Worm (Caenorhabditis elegans) whole organism, early embryonic: ENCODE results near the gene B0554.1.

Experiments used
- B0310.2 ChIP-seq: sonication (generic microtip); optimal IDR thresholded peaks from 2 replicates; lab custom pipeline; 2016; ENCODE audit warnings: mild to moderate bottlenecking, missing genetic modification characterization, missing compliant biosample characterization
- F13C5.2 ChIP-seq: sonication (generic microtip); optimal IDR thresholded peaks from 2 replicates; lab custom pipeline; 2017; ENCODE audit warnings: mild to moderate bottlenecking, missing genetic modification characterization, inconsistent platforms, missing compliant biosample characterization
- aly-1 ChIP-seq: sonication (generic microtip); optimal IDR thresholded peaks from 2 replicates; lab custom pipeline; 2016; ENCODE audit warnings: missing genetic modification characterization, missing compliant biosample characterization
- ama-1 ChIP-seq: fragments of 150-350 bp; optimal IDR thresholded peaks from 2 replicates; lab custom pipeline; 2014
- ceh-13 ChIP-seq: fragments of 200-800 bp; sonication (Bioruptor generic); optimal IDR thresholded peaks from 2 replicates; lab custom pipeline; 2018; ENCODE audit warnings: mild to moderate bottlenecking, missing genetic modification characterization, missing compliant biosample characterization
- ceh-36 ChIP-seq: sonication (generic microtip); optimal IDR thresholded peaks from 2 replicates; lab custom pipeline; 2016; ENCODE audit warnings: missing genetic modification characterization, inconsistent platforms, missing compliant biosample characterization
- ets-7 ChIP-seq: sonication (generic microtip); optimal IDR thresholded peaks from 2 replicates; lab custom pipeline; 2016; ENCODE audit warnings: missing genotype, missing genetic modification characterization, missing compliant biosample characterization
- flt-1 ChIP-seq: fragments of 200-800 bp; sonication (Bioruptor generic); IDR thresholded peaks from 2 replicates; pipeline ENCODE4 v1.3.6; 2022; ENCODE audit warnings: missing genetic modification characterization, missing compliant biosample characterization
- hmbx-1 ChIP-seq: sonication (generic microtip); optimal IDR thresholded peaks from 2 replicates; lab custom pipeline; 2016; ENCODE audit warnings: mild to moderate bottlenecking, missing genetic modification characterization, missing compliant biosample characterization
- hmg-4 ChIP-seq: fragments of 200-800 bp; sonication (Bioruptor generic); optimal IDR thresholded peaks from 2 replicates; lab custom pipeline; 2018; ENCODE audit warnings: mild to moderate bottlenecking, missing genetic modification characterization, missing compliant biosample characterization
- hnd-1 ChIP-seq: sonication (generic microtip); optimal IDR thresholded peaks from 2 replicates; lab custom pipeline; 2016; ENCODE audit warnings: missing genetic modification characterization, missing compliant biosample characterization
- pes-1 ChIP-seq: fragments of 200-800 bp; sonication (Bioruptor generic); IDR thresholded peaks from 2 replicates; pipeline ENCODE4 v1.3.6; 2022; ENCODE audit warnings: missing genetic modification reagents, missing genetic modification characterization, missing compliant biosample characterization
- scrt-1 ChIP-seq: fragments of 200-800 bp; sonication (Bioruptor generic); IDR thresholded peaks from 2 replicates; pipeline ENCODE4 v1.3.6; 2022; ENCODE audit warnings: missing genetic modification characterization, missing compliant biosample characterization
- sea-1 ChIP-seq: fragments of 200-800 bp; sonication (Bioruptor generic); conservative IDR thresholded peaks from 2 replicates; pipeline ENCODE4 v1.3.6; 2022; ENCODE audit warnings: missing genetic modification characterization, missing compliant biosample characterization
- tbx-11 ChIP-seq: fragments of 200-800 bp; sonication (Bioruptor generic); IDR thresholded peaks from 2 replicates; pipeline ENCODE4 v1.3.6; 2022; ENCODE audit warnings: missing genetic modification characterization, missing compliant biosample characterization
- tbx-37 ChIP-seq: fragments of 200-800 bp; sonication (Bioruptor generic); conservative IDR thresholded peaks from 2 replicates; pipeline ENCODE4 v1.3.6; 2022; ENCODE audit warnings: missing genetic modification reagents, missing genetic modification characterization, missing compliant biosample characterization
- tra-4 ChIP-seq: sonication (generic microtip); optimal IDR thresholded peaks from 2 replicates; lab custom pipeline; 2017; ENCODE audit warnings: missing genetic modification characterization, missing compliant biosample characterization

Gene B0554.1

ce11 chrV:412820-413219 lies 25.4 kb upstream of the B0554.1 start:
- TF ChIP-seq aly-1 (tag; lab: Kevin White, UChicago) (no peak), tbx-37 (no peak), B0310.2 (tag; lab: Kevin White, UChicago) (no peak), ceh-36 (tag; lab: Kevin White, UChicago) (no peak), flt-1 (GFP tag; lab: Robert Waterston, UW) (no peak), F13C5.2 (tag; lab: Kevin White, UChicago) (no peak), ets-7 (tag; lab: Kevin White, UChicago) (no peak), tra-4 (tag; lab: Kevin White, UChicago) (no peak), ceh-13 (GFP tag; lab: Kevin White, UChicago) (no peak), hmg-4 (GFP tag; lab: Kevin White, UChicago) (no peak), tbx-11 (GFP tag; lab: Robert Waterston, UW) (no peak), hnd-1 (tag; lab: Kevin White, UChicago) (no peak), ama-1 (no peak), scrt-1 (GFP tag; lab: Robert Waterston, UW) (no peak), hmbx-1 (no peak), pes-1 (no peak), sea-1 (GFP tag; lab: Robert Waterston, UW) (no peak)

ce11 chrV:414630-415029 lies 23.6 kb upstream of the B0554.1 start, which contains the start of gene dod-19:
dod-19 (minus strand) TSS chrV:414759.
- TF ChIP-seq tbx-11 (GFP tag; lab: Robert Waterston, UW) (no peak), hmg-4 (GFP tag; lab: Kevin White, UChicago) (no peak), B0310.2 (tag; lab: Kevin White, UChicago) (no peak), pes-1 (no peak), hmbx-1 (no peak), aly-1 (tag; lab: Kevin White, UChicago) (no peak), ceh-36 (tag; lab: Kevin White, UChicago) (no peak), ets-7 (tag; lab: Kevin White, UChicago) (no peak), tra-4 (tag; lab: Kevin White, UChicago) (no peak), ama-1 (no peak), scrt-1 (GFP tag; lab: Robert Waterston, UW) (no peak), hnd-1 (tag; lab: Kevin White, UChicago) (no peak)

- TF ChIP-seq hnd-1 (tag; lab: Kevin White, UChicago) = no peak
- no peak for TF ChIP-seq tbx-11 (GFP tag; lab: Robert Waterston, UW)
- TF ChIP-seq flt-1 (GFP tag; lab: Robert Waterston, UW) = no peak
Observed at ce11 chrV:415072-415471, 23.1 kb upstream of the B0554.1 start.

ce11 chrV:417656-418353 lies 20.4 kb upstream of the B0554.1 start, which contains the start of gene irg-8:
irg-8 (minus strand) TSS chrV:417706.
- TF ChIP-seq tbx-37 (no peak), ama-1 (no peak)

- TF ChIP-seq tbx-37 (no peak), aly-1 (tag; lab: Kevin White, UChicago) (no peak), ceh-36 (tag; lab: Kevin White, UChicago) (no peak)
Observed at ce11 chrV:418432-418831, 19.8 kb upstream of the B0554.1 start, which contains the start of gene Y39D8A.1. Y39D8A.1 (plus strand) TSS chrV:418732.

- TF ChIP-seq flt-1 (GFP tag; lab: Robert Waterston, UW) (no peak), ceh-36 (tag; lab: Kevin White, UChicago) (no peak), scrt-1 (GFP tag; lab: Robert Waterston, UW) (no peak), ceh-13 (GFP tag; lab: Kevin White, UChicago) (no peak), ama-1 (no peak), B0310.2 (tag; lab: Kevin White, UChicago) (no peak), hmg-4 (GFP tag; lab: Kevin White, UChicago) (no peak), aly-1 (tag; lab: Kevin White, UChicago) (no peak), F13C5.2 (tag; lab: Kevin White, UChicago) (no peak), hmbx-1 (no peak), tbx-11 (GFP tag; lab: Robert Waterston, UW) (no peak), pes-1 (no peak), hnd-1 (tag; lab: Kevin White, UChicago) (no peak), ets-7 (tag; lab: Kevin White, UChicago) (no peak), sea-1 (GFP tag; lab: Robert Waterston, UW) (no peak), tra-4 (tag; lab: Kevin White, UChicago) (no peak), tbx-37 (no peak)
Observed at ce11 chrV:422133-422532, 16.1 kb upstream of the B0554.1 start, which contains the start of gene dod-20. dod-20 (plus strand) TSS chrV:422433.

ce11 chrV:424140-424539 lies 14.1 kb upstream of the B0554.1 start, which contains the start of gene B0554.5:
B0554.5 (plus strand) TSS chrV:424440.
- TF ChIP-seq hmbx-1 = no peak
- TF ChIP-seq hnd-1 (tag; lab: Kevin White, UChicago) = no peak

ce11 chrV:428844-429243 lies 9.3 kb upstream of the B0554.1 start, which contains the start of gene B0554.4:
B0554.4 (plus strand) TSS chrV:429144.
- TF ChIP-seq hmg-4 (GFP tag; lab: Kevin White, UChicago) (no peak), ceh-13 (GFP tag; lab: Kevin White, UChicago) (no peak), hnd-1 (tag; lab: Kevin White, UChicago) (no peak), pes-1 (no peak), tbx-37 (no peak), tbx-11 (GFP tag; lab: Robert Waterston, UW) (no peak), tra-4 (tag; lab: Kevin White, UChicago) (no peak), ets-7 (tag; lab: Kevin White, UChicago) (no peak), flt-1 (GFP tag; lab: Robert Waterston, UW) (no peak), B0310.2 (tag; lab: Kevin White, UChicago) (no peak), aly-1 (tag; lab: Kevin White, UChicago) (no peak), sea-1 (GFP tag; lab: Robert Waterston, UW) (no peak)
